Worm (Caenorhabditis elegans) whole organism, young adult: ENCODE data around the gene gem-4.
A peak's percentile ranks its signal among the peaks of the same experiment; 100 is the strongest.

Experiments used
- F23B12.7 ChIP-seq: sonication (generic microtip); optimal IDR thresholded peaks from 2 replicates; lab custom pipeline; 2017; ENCODE audit warnings: missing genetic modification characterization, mild to moderate bottlenecking, missing compliant biosample characterization, antibody characterized with exemption, moderate library complexity; ENCODE audit not compliant: insufficient read depth
- F52B5.7 ChIP-seq: sonication (generic microtip); optimal IDR thresholded peaks from 2 replicates; lab custom pipeline; 2016; ENCODE audit warnings: mild to moderate bottlenecking, missing genetic modification characterization, missing compliant biosample characterization
- F57A8.1 ChIP-seq: fragments of 200-800 bp; sonication (Bioruptor generic); optimal IDR thresholded peaks from 2 replicates; lab custom pipeline; 2018; ENCODE audit warnings: mild to moderate bottlenecking, missing genetic modification characterization, moderate library complexity, missing compliant biosample characterization
- F57C9.4 ChIP-seq: sonication (generic microtip); optimal IDR thresholded peaks from 2 replicates; lab custom pipeline; 2017; ENCODE audit warnings: mild to moderate bottlenecking, missing genetic modification characterization, missing compliant biosample characterization
- T26A5.8 ChIP-seq: sonication (generic microtip); optimal IDR thresholded peaks from 2 replicates; lab custom pipeline; 2016; ENCODE audit warnings: missing genetic modification characterization, missing compliant biosample characterization
- akir-1 ChIP-seq: fragments of 200-800 bp; sonication (Bioruptor generic); optimal IDR thresholded peaks from 2 replicates; lab custom pipeline; 2018; ENCODE audit warnings: mild to moderate bottlenecking, missing genetic modification characterization, moderate library complexity, missing compliant biosample characterization
- aptf-3 ChIP-seq: fragments of 200-800 bp; sonication (Bioruptor generic); IDR thresholded peaks from 2 replicates; pipeline ENCODE4 v1.3.6; 2022; ENCODE audit warnings: missing genetic modification characterization, missing compliant biosample characterization
- attf-3 ChIP-seq: fragments of 200-800 bp; sonication (Bioruptor generic); conservative IDR thresholded peaks from 2 replicates; pipeline ENCODE4 v1.3.6; 2022; ENCODE audit warnings: missing genetic modification reagents, missing genetic modification characterization, missing compliant biosample characterization
- bed-1 ChIP-seq: fragments of 200-800 bp; sonication (Bioruptor generic); IDR thresholded peaks from 2 replicates; pipeline ENCODE4 v1.3.6; 2022; ENCODE audit warnings: missing genetic modification reagents, missing genetic modification characterization, missing compliant biosample characterization
- ceh-79 ChIP-seq: sonication (generic microtip); optimal IDR thresholded peaks from 2 replicates; lab custom pipeline; 2017; ENCODE audit warnings: mild to moderate bottlenecking, missing genetic modification characterization, missing compliant biosample characterization
- dox-1 ChIP-seq: fragments of 200-800 bp; sonication (Bioruptor generic); IDR thresholded peaks from 2 replicates; pipeline ENCODE4 v1.3.6; 2022; ENCODE audit warnings: missing genetic modification reagents, missing genetic modification characterization, missing compliant biosample characterization
- efl-1 ChIP-seq: fragments of 150-350 bp; optimal IDR thresholded peaks from 2 replicates; lab custom pipeline; 2014; ENCODE audit warnings: missing biosample characterization, missing genetic modification reagents, missing genetic modification characterization
- egl-44 ChIP-seq: fragments of 200-800 bp; sonication (Bioruptor generic); IDR thresholded peaks from 2 replicates; pipeline ENCODE4 v1.3.6; 2022; ENCODE audit warnings: missing genetic modification reagents, missing genetic modification characterization, missing compliant biosample characterization
- ets-4 ChIP-seq: fragments of 200-800 bp; sonication (Bioruptor generic); optimal IDR thresholded peaks from 2 replicates; lab custom pipeline; 2018; ENCODE audit warnings: mild to moderate bottlenecking, missing genetic modification characterization, missing compliant biosample characterization
- gei-17 ChIP-seq: fragments of 200-800 bp; sonication (Bioruptor generic); optimal IDR thresholded peaks from 2 replicates; lab custom pipeline; 2018; ENCODE audit warnings: mild to moderate bottlenecking, missing genetic modification characterization, missing compliant biosample characterization
- hmg-1.2 ChIP-seq: fragments of 200-800 bp; sonication (Bioruptor generic); IDR thresholded peaks from 2 replicates; pipeline ENCODE4 v1.3.6; 2022; ENCODE audit warnings: missing genetic modification reagents, missing genetic modification characterization, missing compliant biosample characterization
- lin-26 ChIP-seq: fragments of 200-800 bp; sonication (Bioruptor generic); IDR thresholded peaks from 2 replicates; pipeline ENCODE4 v1.3.6; 2022; ENCODE audit warnings: missing genetic modification reagents, missing genetic modification characterization, missing compliant biosample characterization
- lin-35 ChIP-seq, 3 experiments: fragments of 150-350 bp in 2 of 3; sonication (generic microtip) in 1 of 3; optimal IDR thresholded peaks; 2 replicates each; lab custom pipeline; 2014 to 2018; ENCODE audit warnings: missing biosample characterization in 3 of 3, missing genetic modification characterization in 3 of 3, missing genetic modification reagents in 3 of 3
- lsl-1 ChIP-seq: fragments of 200-800 bp; sonication (Bioruptor generic); optimal IDR thresholded peaks from 2 replicates; lab custom pipeline; 2018; ENCODE audit warnings: mild to moderate bottlenecking, missing genetic modification characterization, moderate library complexity, missing compliant biosample characterization
- lsy-27 ChIP-seq: sonication (generic microtip); optimal IDR thresholded peaks from 2 replicates; lab custom pipeline; 2017; ENCODE audit warnings: missing genetic modification characterization, mild to moderate bottlenecking, missing compliant biosample characterization, antibody characterized with exemption, missing genotype, borderline replicate concordance; ENCODE audit not compliant: insufficient read depth
- mxl-1 ChIP-seq: sonication (generic microtip); optimal IDR thresholded peaks from 2 replicates; lab custom pipeline; 2016; ENCODE audit warnings: missing genetic modification characterization, missing compliant biosample characterization
- nfya-2 ChIP-seq: fragments of 200-800 bp; sonication (Bioruptor generic); IDR thresholded peaks from 2 replicates; pipeline ENCODE4 v1.3.6; 2022; ENCODE audit warnings: missing genetic modification reagents, missing genetic modification characterization, missing compliant biosample characterization
- nhr-179 ChIP-seq: sonication (generic microtip); optimal IDR thresholded peaks from 2 replicates; lab custom pipeline; 2016; ENCODE audit warnings: mild to moderate bottlenecking, missing genetic modification characterization, missing compliant biosample characterization
- nhr-27 ChIP-seq: fragments of 200-800 bp; sonication (Bioruptor generic); optimal IDR thresholded peaks from 2 replicates; lab custom pipeline; 2018; ENCODE audit warnings: mild to moderate bottlenecking, missing genetic modification characterization, moderate library complexity, missing compliant biosample characterization
- nhr-80 ChIP-seq: sonication (generic microtip); optimal IDR thresholded peaks from 2 replicates; lab custom pipeline; 2016; ENCODE audit warnings: missing genetic modification characterization, missing compliant biosample characterization
- nhr-90 ChIP-seq: sonication (generic microtip); optimal IDR thresholded peaks from 2 replicates; lab custom pipeline; 2016; ENCODE audit warnings: missing genotype, mild to moderate bottlenecking, missing genetic modification characterization, missing compliant biosample characterization
- somi-1 ChIP-seq: fragments of 200-800 bp; sonication (Bioruptor generic); optimal IDR thresholded peaks from 2 replicates; lab custom pipeline; 2018; ENCODE audit warnings: mild to moderate bottlenecking, missing genetic modification characterization, missing compliant biosample characterization
- tbp1 ChIP-seq: fragments of 200-800 bp; sonication (Bioruptor generic); optimal IDR thresholded peaks from 2 replicates; lab custom pipeline; 2018; ENCODE audit warnings: mild to moderate bottlenecking, missing genetic modification characterization, missing compliant biosample characterization
- tlf-1 ChIP-seq: fragments of 200-800 bp; sonication (Bioruptor generic); optimal IDR thresholded peaks from 2 replicates; lab custom pipeline; 2018; ENCODE audit warnings: mild to moderate bottlenecking, missing genetic modification characterization, missing compliant biosample characterization
- unc-130 ChIP-seq: sonication (generic microtip); optimal IDR thresholded peaks from 2 replicates; lab custom pipeline; 2016; ENCODE audit warnings: missing genetic modification reagents, missing genetic modification characterization, missing compliant biosample characterization
- unc-62 ChIP-seq: fragments of 150-350 bp; optimal IDR thresholded peaks from 2 replicates; lab custom pipeline; 2014; ENCODE audit warnings: missing biosample characterization, missing genetic modification reagents, missing genetic modification characterization
- ztf-22 ChIP-seq: fragments of 200-800 bp; sonication (Bioruptor generic); optimal IDR thresholded peaks from 2 replicates; lab custom pipeline; 2018; ENCODE audit warnings: mild to moderate bottlenecking, missing genetic modification characterization, moderate library complexity, missing compliant biosample characterization
- ztf-26 ChIP-seq: sonication (generic microtip); optimal IDR thresholded peaks from 2 replicates; lab custom pipeline; 2017; ENCODE audit warnings: missing genetic modification characterization, missing compliant biosample characterization

The gem-4 gene

ce11 chrIV:11714739-11715138 lies 30.7 kb upstream of the gem-4 start, which contains the start of gene magi-1 (continued):
- TF ChIP-seq lsy-27 (tag; lab: Kevin White, UChicago) (no peak), mxl-1 (no peak)
- TF ChIP-seq, all 124 proteins: peak for 0

ce11 chrIV:11716414-11716813 lies 29.0 kb upstream of the gem-4 start:
- TF ChIP-seq tbp1 (GFP tag; lab: Kevin White, UChicago) (no peak), ceh-79 (tag; lab: Kevin White, UChicago) (no peak), gei-17 (GFP tag; lab: Kevin White, UChicago) (no peak), lin-35 (GFP tag; optimal IDR thresholded peaks at IDR 0.05; lab: Kevin White, UChicago) (no peak), dox-1 (no peak), nhr-27 (no peak), T26A5.8 (tag; lab: Kevin White, UChicago) (no peak)

- TF ChIP-seq F23B12.7 (tag; lab: Kevin White, UChicago) (no peak), hmg-1.2 (GFP tag; lab: Robert Waterston, UW) (peak; percentile 22; the same call in 1 of the 2 replicates), ceh-79 (tag; lab: Kevin White, UChicago) (no peak)
Observed at ce11 chrIV:11717094-11717876, 28.2 kb upstream of the gem-4 start.

- TF ChIP-seq F52B5.7 (tag; lab: Kevin White, UChicago) (no peak), nfya-2 (GFP tag; lab: Robert Waterston, UW) (no peak), bed-1 (GFP tag; lab: Robert Waterston, UW) (no peak), unc-62 (GFP tag; lab: Kevin White, UChicago) (no peak), ceh-79 (tag; lab: Kevin White, UChicago) (no peak), tlf-1 (no peak), nhr-179 (no peak), attf-3 (GFP tag; lab: Robert Waterston, UW) (no peak), lin-26 (GFP tag; lab: Robert Waterston, UW) (no peak), F57C9.4 (tag; lab: Kevin White, UChicago) (no peak), T26A5.8 (tag; lab: Kevin White, UChicago) (no peak), F57A8.1 (GFP tag; lab: Kevin White, UChicago) (no peak), ets-4 (GFP tag; lab: Kevin White, UChicago) (no peak), F23B12.7 (tag; lab: Kevin White, UChicago) (no peak), lsl-1 (GFP tag; lab: Kevin White, UChicago) (no peak), hmg-1.2 (GFP tag; lab: Robert Waterston, UW) (peak; percentile 49; the same call in 1 of the 2 replicates), efl-1 (no peak), ztf-26 (tag; lab: Kevin White, UChicago) (peak; percentile 38), aptf-3 (GFP tag; lab: Robert Waterston, UW) (no peak), nhr-90 (tag; lab: Kevin White, UChicago) (no peak), egl-44 (GFP tag; lab: Robert Waterston, UW) (no peak), akir-1 (no peak), somi-1 (GFP tag; lab: Kevin White, UChicago) (peak; percentile 37)
Observed at ce11 chrIV:11718653-11719052, 26.8 kb upstream of the gem-4 start.

ce11 chrIV:11721878-11722277 lies 23.6 kb upstream of the gem-4 start:
- peak; percentile 54 for TF ChIP-seq nhr-80 (tag; lab: Kevin White, UChicago)
- TF ChIP-seq ztf-22 (GFP tag; lab: Kevin White, UChicago), result no peak
- TF ChIP-seq unc-130 (GFP tag; lab: Kevin White, UChicago), result no peak
